Worm (Caenorhabditis elegans): Measurements from ENCODE around the gene F35G12.5.

DNA sequence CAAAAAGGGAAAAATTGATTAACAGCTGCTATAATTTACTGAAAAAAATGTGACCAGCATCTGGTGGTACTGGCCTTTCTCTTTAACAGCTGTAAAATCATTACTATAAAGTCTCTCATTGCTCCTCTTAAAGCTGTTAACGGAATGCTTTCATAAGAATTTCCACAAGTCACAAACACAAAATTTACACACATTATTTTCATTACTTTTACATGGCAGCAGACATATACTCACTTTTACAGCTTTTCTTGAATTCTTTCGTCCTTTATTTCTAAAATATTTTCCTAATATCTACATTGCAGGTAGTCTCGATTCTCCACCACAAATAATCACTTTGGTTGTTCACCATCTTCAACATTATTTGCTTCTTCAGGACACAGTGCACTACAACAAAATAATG, 30.6 kb upstream of the F35G12.5 start, which contains the start of gene imph-1:
- TF ChIP-seq nhr-48 (tag; optimal IDR thresholded peaks at IDR 0.05) (no peak), fos-1 (tag; optimal IDR thresholded peaks at IDR 0.05) (no peak), ceh-20 (GFP tag; IDR thresholded peaks at IDR 0.05) (no peak), lin-29 (GFP tag; IDR thresholded peaks at IDR 0.05) (no peak), nhr-237 (tag; optimal IDR thresholded peaks at IDR 0.05) (no peak), hlh-11 (tag; optimal IDR thresholded peaks at IDR 0.05) (no peak), ceh-32 (tag; optimal IDR thresholded peaks at IDR 0.05; ENCODE audit: poor library complexity) (no peak), fkh-10 (GFP tag; optimal IDR thresholded peaks at IDR 0.05) (no peak), lin-15B (tag; optimal IDR thresholded peaks at IDR 0.05) (no peak)

Measured in whole organism, L4 larva.